Fruit fly (Drosophila melanogaster): Measurements from ENCODE around the gene NijA.

Gene NijA

dm6 chr3L:10659993-10660743 lies 36.5 kb downstream of the NijA start (continued):
- TF ChIP-seq CG4360 (GFP tag; IDR thresholded peaks at IDR 0.05) (no peak), CG2120 (GFP tag; optimal IDR thresholded peaks at IDR 0.05) (no peak), crol (GFP tag; IDR thresholded peaks at IDR 0.05) (peak; percentile 87), dmrt11E (tag; optimal IDR thresholded peaks at IDR 0.05) (peak; percentile 38), CG3838 (GFP tag; optimal IDR thresholded peaks at IDR 0.05) (no peak), CG14667 (GFP tag; IDR thresholded peaks at IDR 0.05) (no peak), CG17802 (tag; optimal IDR thresholded peaks at IDR 0.05) (no peak), H2.0 (GFP tag; IDR thresholded peaks at IDR 0.05) (no peak), CG17829 (tag; optimal IDR thresholded peaks at IDR 0.05) (peak; percentile 10), aop (GFP tag; IDR thresholded peaks at IDR 0.05) (no peak), MESR4 (GFP tag; optimal IDR thresholded peaks at IDR 0.05) (no peak), CG17912 (GFP tag; optimal IDR thresholded peaks at IDR 0.05) (no peak), Nf-YB (GFP tag; optimal IDR thresholded peaks at IDR 0.05) (no peak), pzg (GFP tag; optimal IDR thresholded peaks at IDR 0.05) (no peak), usp (GFP tag; optimal IDR thresholded peaks at IDR 0.05) (no peak), ash1 (GFP tag; optimal IDR thresholded peaks at IDR 0.05) (no peak), lmd (GFP tag; IDR thresholded peaks at IDR 0.05) (no peak), CG43689 (GFP tag; IDR thresholded peaks at IDR 0.05) (no peak), CG12236 (GFP tag; optimal IDR thresholded peaks at IDR 0.05) (no peak), CG9876 (GFP tag; optimal IDR thresholded peaks at IDR 0.05) (no peak), croc (GFP tag; conservative IDR thresholded peaks at IDR 0.05) (no peak), CG7357 (GFP tag; IDR thresholded peaks at IDR 0.05) (no peak), CG4707 (GFP tag; optimal IDR thresholded peaks at IDR 0.05) (no peak), CG8944 (GFP tag; optimal IDR thresholded peaks at IDR 0.05) (no peak), p53 (GFP tag; optimal IDR thresholded peaks at IDR 0.05) (no peak), B-H1 (GFP tag; IDR thresholded peaks at IDR 0.05) (no peak), CTCF (GFP tag; optimal IDR thresholded peaks at IDR 0.05) (no peak), CG15269 (tag; optimal IDR thresholded peaks at IDR 0.05) (no peak), CG3065 (GFP tag; optimal IDR thresholded peaks at IDR 0.05) (no peak), salm (tag; optimal IDR thresholded peaks at IDR 0.05) (no peak), BEAF-32 (GFP tag; optimal IDR thresholded peaks at IDR 0.05) (no peak), CG8765 (GFP tag; IDR thresholded peaks at IDR 0.05) (no peak), pum (GFP tag; optimal IDR thresholded peaks at IDR 0.05) (no peak), cato (GFP tag; optimal IDR thresholded peaks at IDR 0.05; ENCODE audit: borderline replicate concordance) (no peak), en (GFP tag; optimal IDR thresholded peaks at IDR 0.05) (no peak), CG1529 (GFP tag; optimal IDR thresholded peaks at IDR 0.05) (no peak), tin (GFP tag; optimal IDR thresholded peaks at IDR 0.05) (no peak), Hey (tag; optimal IDR thresholded peaks at IDR 0.05) (no peak), Neu2 (GFP tag; optimal IDR thresholded peaks at IDR 0.05; ENCODE audit: borderline replicate concordance) (no peak), ATbp (GFP tag; optimal IDR thresholded peaks at IDR 0.05) (no peak), CG9609 (GFP tag; optimal IDR thresholded peaks at IDR 0.05) (no peak), Rx (GFP tag; IDR thresholded peaks at IDR 0.05) (no peak), CG6765 (GFP tag; optimal IDR thresholded peaks at IDR 0.05) (no peak), eyg (GFP tag; optimal IDR thresholded peaks at IDR 0.05) (no peak), yki (optimal IDR thresholded peaks at IDR 0.05) (no peak), CG1792 (GFP tag; optimal IDR thresholded peaks at IDR 0.05) (no peak), cwo (GFP tag; optimal IDR thresholded peaks at IDR 0.05) (no peak), CG12942 (GFP tag; optimal IDR thresholded peaks at IDR 0.05) (no peak), CG6654 (GFP tag; optimal IDR thresholded peaks at IDR 0.05) (no peak), Doc2 (GFP tag; IDR thresholded peaks at IDR 0.05) (no peak), CG4730 (GFP tag; IDR thresholded peaks at IDR 0.05) (no peak), Dp (GFP tag; optimal IDR thresholded peaks at IDR 0.05) (no peak)
